Worm (Caenorhabditis elegans) whole organism, L4 larva: ENCODE data around the gene D1054.1.
A peak's percentile ranks its signal among the peaks of the same experiment; 100 is the strongest.

Experiments used
- F26F4.8 ChIP-seq: fragments of 200-800 bp; sonication (Bioruptor generic); conservative IDR thresholded peaks from 2 replicates; pipeline ENCODE4 v1.3.6; 2022; ENCODE audit warnings: missing genetic modification characterization, missing compliant biosample characterization
- F37D6.2 ChIP-seq: sonication (generic microtip); optimal IDR thresholded peaks from 2 replicates; lab custom pipeline; 2016; ENCODE audit warnings: mild to moderate bottlenecking, missing genetic modification characterization, missing compliant biosample characterization
- F49E8.2 ChIP-seq: sonication (generic microtip); optimal IDR thresholded peaks from 2 replicates; lab custom pipeline; 2016; ENCODE audit warnings: missing compliant biosample characterization, mild to moderate bottlenecking, missing genetic modification characterization, borderline replicate concordance
- R02D3.7 ChIP-seq: fragments of 150-350 bp; sonication (generic microtip); optimal IDR thresholded peaks from 3 replicates; lab custom pipeline; 2014; ENCODE audit warnings: missing biosample characterization, missing genetic modification characterization
- Y48G9A.11 ChIP-seq: fragments of 200-800 bp; sonication (Bioruptor generic); IDR thresholded peaks from 2 replicates; pipeline ENCODE4 v1.3.6; 2022; ENCODE audit warnings: missing genetic modification reagents, missing genetic modification characterization, missing compliant biosample characterization
- Y75B8A.6 ChIP-seq: fragments of 200-800 bp; sonication (Bioruptor generic); IDR thresholded peaks from 2 replicates; pipeline ENCODE4 v1.3.6; 2022; ENCODE audit warnings: missing genetic modification reagents, missing genetic modification characterization, missing compliant biosample characterization
- ZK546.5 ChIP-seq, 2 experiments: sonication (generic microtip); optimal IDR thresholded peaks; 2 replicates each; lab custom pipeline; 2017; ENCODE audit warnings: missing biosample characterization in 2 of 2, missing genetic modification characterization in 2 of 2
- aha-1 ChIP-seq: fragments of 150-350 bp; peaks from one replicate; lab custom pipeline; 2014; ENCODE audit warnings: missing biosample characterization, missing genetic modification characterization
- aly-2 ChIP-seq: sonication (generic microtip); optimal IDR thresholded peaks from 2 replicates; lab custom pipeline; 2018; ENCODE audit warnings: missing biosample characterization, missing genetic modification characterization
- ama-1 ChIP-seq: fragments of 150-350 bp; optimal IDR thresholded peaks from 2 replicates; lab custom pipeline; 2014; ENCODE audit warnings: inconsistent platforms, mixed read lengths
- ceh-20 ChIP-seq: fragments of 200-800 bp; sonication (Bioruptor generic); IDR thresholded peaks from 2 replicates; pipeline ENCODE4 v1.3.6; 2022; ENCODE audit warnings: missing genetic modification reagents, missing genetic modification characterization, missing compliant biosample characterization
- ceh-62 ChIP-seq: sonication (generic microtip); optimal IDR thresholded peaks from 2 replicates; lab custom pipeline; 2017; ENCODE audit warnings: missing biosample characterization, missing genetic modification characterization
- cey-2 ChIP-seq: sonication (generic microtip); optimal IDR thresholded peaks from 3 replicates; lab custom pipeline; 2017; ENCODE audit warnings: missing genetic modification characterization, mild to moderate bottlenecking, missing compliant biosample characterization, antibody characterized with exemption, borderline replicate concordance; ENCODE audit not compliant: insufficient read depth
- ctbp-1 ChIP-seq: fragments of 200-800 bp; sonication (Bioruptor generic); IDR thresholded peaks from 2 replicates; pipeline ENCODE4 v1.3.6; 2022; ENCODE audit warnings: missing genetic modification reagents, missing genetic modification characterization, missing compliant biosample characterization
- daf-19 ChIP-seq: fragments of 200-800 bp; sonication (Bioruptor generic); conservative IDR thresholded peaks from 2 replicates; pipeline ENCODE4 v1.3.6; 2022; ENCODE audit warnings: missing genetic modification characterization, missing compliant biosample characterization
- dmd-6 ChIP-seq: fragments of 200-800 bp; sonication (Bioruptor generic); IDR thresholded peaks from 2 replicates; pipeline ENCODE4 v1.3.6; 2022; ENCODE audit warnings: missing genetic modification reagents, missing genetic modification characterization, missing compliant biosample characterization
- dmd-8 ChIP-seq: fragments of 200-800 bp; sonication (Bioruptor generic); IDR thresholded peaks from 2 replicates; pipeline ENCODE4 v1.3.6; 2022; ENCODE audit warnings: missing genetic modification characterization, missing compliant biosample characterization
- dve-1 ChIP-seq: sonication (generic microtip); optimal IDR thresholded peaks from 2 replicates; lab custom pipeline; 2017; ENCODE audit warnings: antibody characterized with exemption, mild to moderate bottlenecking, missing genetic modification characterization, missing compliant biosample characterization; ENCODE audit not compliant: insufficient read depth
- fos-1 ChIP-seq: fragments of 150-350 bp; optimal IDR thresholded peaks from 2 replicates; lab custom pipeline; 2014; ENCODE audit warnings: missing biosample characterization, missing genetic modification characterization
- gei-8 ChIP-seq: fragments of 200-800 bp; sonication (Bioruptor generic); optimal IDR thresholded peaks from 2 replicates; lab custom pipeline; 2018; ENCODE audit warnings: mild to moderate bottlenecking, missing genetic modification characterization, missing compliant biosample characterization
- hif-1 ChIP-seq, 2 experiments: sonication (generic microtip); optimal IDR thresholded peaks; 2 replicates each; lab custom pipeline; 2016 to 2017; ENCODE audit warnings: missing compliant biosample characterization in 2 of 2, missing genetic modification characterization in 2 of 2, missing genetic modification reagents in 2 of 2, missing genotype in 2 of 2, mild to moderate bottlenecking in 1 of 2
- lim-7 ChIP-seq: fragments of 200-800 bp; sonication (Bioruptor generic); IDR thresholded peaks from 2 replicates; pipeline ENCODE4 v1.3.6; 2022; ENCODE audit warnings: missing genetic modification characterization, missing compliant biosample characterization
- lin-13 ChIP-seq: fragments of 150-350 bp; optimal IDR thresholded peaks from 2 replicates; lab custom pipeline; 2014; ENCODE audit warnings: missing biosample characterization, missing genetic modification reagents, missing genetic modification characterization
- lsy-2 ChIP-seq, 2 experiments: fragments of 150-350 bp in 1 of 2; sonication (generic microtip) in 1 of 2; optimal IDR thresholded peaks; 2 replicates each; lab custom pipeline; 2014 to 2017; ENCODE audit warnings: missing biosample characterization in 2 of 2, missing genetic modification characterization in 2 of 2
- madf-5 ChIP-seq, 2 experiments: fragments of 200-800 bp; sonication (Bioruptor generic); IDR thresholded peaks; 2 replicates each; pipeline ENCODE4 v1.3.6; 2022; ENCODE audit warnings: missing compliant biosample characterization in 2 of 2, missing genetic modification characterization in 2 of 2
- mdl-1 ChIP-seq, 2 experiments: fragments of 150-350 bp in 1 of 2; sonication (generic microtip) in 1 of 2; optimal IDR thresholded peaks; 2 replicates each; lab custom pipeline; 2014 to 2017; ENCODE audit warnings: missing biosample characterization in 2 of 2, missing genetic modification characterization in 2 of 2
- mdt-29 ChIP-seq: fragments of 200-800 bp; sonication (Bioruptor generic); IDR thresholded peaks from 2 replicates; pipeline ENCODE4 v1.3.6; 2022; ENCODE audit warnings: missing genetic modification reagents, missing genetic modification characterization, missing compliant biosample characterization
- mep-1 ChIP-seq: fragments of 150-350 bp; sonication (generic microtip); optimal IDR thresholded peaks from 3 replicates; lab custom pipeline; 2014; ENCODE audit warnings: missing biosample characterization, missing genetic modification characterization
- mxl-3 ChIP-seq: fragments of 200-800 bp; sonication (Bioruptor generic); optimal IDR thresholded peaks from 2 replicates; lab custom pipeline; 2018; ENCODE audit warnings: mild to moderate bottlenecking, missing genetic modification characterization, missing compliant biosample characterization
- nhr-102 ChIP-seq: sonication (generic microtip); optimal IDR thresholded peaks from 2 replicates; lab custom pipeline; 2016; ENCODE audit warnings: mild to moderate bottlenecking, missing genetic modification characterization, moderate library complexity, missing compliant biosample characterization
- nhr-25 ChIP-seq: sonication (generic microtip); optimal IDR thresholded peaks from 2 replicates; lab custom pipeline; 2017; ENCODE audit warnings: missing genetic modification characterization, mild to moderate bottlenecking, missing compliant biosample characterization, antibody characterized with exemption, moderate library complexity, borderline replicate concordance; ENCODE audit not compliant: insufficient read depth
- nhr-48 ChIP-seq: sonication (generic microtip); optimal IDR thresholded peaks from 2 replicates; lab custom pipeline; 2016; ENCODE audit warnings: mild to moderate bottlenecking, missing genetic modification characterization, missing compliant biosample characterization
- nhr-76 ChIP-seq: fragments of 150-350 bp; optimal IDR thresholded peaks from 2 replicates; lab custom pipeline; 2014; ENCODE audit warnings: missing biosample characterization, missing genetic modification characterization
- pha-4 ChIP-seq, 2 experiments: fragments of 150-350 bp in 1 of 2; fragments of 200-800 bp in 1 of 2; sonication (Bioruptor generic) in 1 of 2; IDR thresholded peaks in 1 of 2; optimal IDR thresholded peaks in 1 of 2; 2 replicates each; pipeline versions ENCODE4 v1.3.6 to Lab custom; 2014 to 2022; ENCODE audit warnings: missing genetic modification characterization in 2 of 2, missing genetic modification reagents in 2 of 2, missing biosample characterization in 1 of 2, missing compliant biosample characterization in 1 of 2
- php-3 ChIP-seq: fragments of 200-800 bp; sonication (Bioruptor generic); IDR thresholded peaks from 2 replicates; pipeline ENCODE4 v1.3.6; 2022; ENCODE audit warnings: missing genetic modification reagents, missing genetic modification characterization, missing compliant biosample characterization
- rbr-2 ChIP-seq: sonication (generic microtip); optimal IDR thresholded peaks from 2 replicates; lab custom pipeline; 2016; ENCODE audit warnings: missing genotype, missing genetic modification characterization, missing compliant biosample characterization
- saeg-2 ChIP-seq: fragments of 200-800 bp; sonication (Bioruptor generic); IDR thresholded peaks from 2 replicates; pipeline ENCODE4 v1.3.6; 2022; ENCODE audit warnings: missing genetic modification reagents, missing genetic modification characterization, missing compliant biosample characterization
- set-16 ChIP-seq: fragments of 200-800 bp; sonication (Bioruptor generic); IDR thresholded peaks from 2 replicates; pipeline ENCODE4 v1.3.6; 2022; ENCODE audit warnings: missing genetic modification reagents, missing genetic modification characterization, missing compliant biosample characterization
- skn-1 ChIP-seq: fragments of 150-350 bp; optimal IDR thresholded peaks from 2 replicates; lab custom pipeline; 2014; ENCODE audit warnings: missing biosample characterization, missing genetic modification characterization
- snpc-1.2 ChIP-seq: fragments of 200-800 bp; sonication (Bioruptor generic); IDR thresholded peaks from 2 replicates; pipeline ENCODE4 v1.3.6; 2022; ENCODE audit warnings: missing genetic modification reagents, missing genetic modification characterization, missing compliant biosample characterization
- spr-1 ChIP-seq: sonication (generic microtip); optimal IDR thresholded peaks from 2 replicates; lab custom pipeline; 2016; ENCODE audit warnings: mild to moderate bottlenecking, missing genetic modification characterization, missing compliant biosample characterization
- tag-97 ChIP-seq: fragments of 200-800 bp; sonication (Bioruptor generic); IDR thresholded peaks from 2 replicates; pipeline ENCODE4 v1.3.6; 2022; ENCODE audit warnings: missing genetic modification characterization, missing compliant biosample characterization
- unc-130 ChIP-seq: sonication (generic microtip); optimal IDR thresholded peaks from 2 replicates; lab custom pipeline; 2016; ENCODE audit warnings: missing genetic modification reagents, missing genetic modification characterization, missing compliant biosample characterization
- unc-39 ChIP-seq: sonication (generic microtip); optimal IDR thresholded peaks from 2 replicates; lab custom pipeline; 2017; ENCODE audit warnings: missing biosample characterization, missing genetic modification characterization
- vab-7 ChIP-seq: fragments of 200-800 bp; sonication (Bioruptor generic); IDR thresholded peaks from 2 replicates; pipeline ENCODE4 v1.3.6; 2022; ENCODE audit warnings: missing genetic modification reagents, missing genetic modification characterization, missing compliant biosample characterization
- zfp-3 ChIP-seq: fragments of 200-800 bp; sonication (Bioruptor generic); conservative IDR thresholded peaks from 2 replicates; pipeline ENCODE4 v1.3.6; 2022; ENCODE audit warnings: missing genetic modification reagents, missing genetic modification characterization, missing compliant biosample characterization
- zip-11 ChIP-seq: fragments of 200-800 bp; sonication (Bioruptor generic); IDR thresholded peaks from 2 replicates; pipeline ENCODE4 v1.3.6; 2022; ENCODE audit warnings: missing genetic modification characterization, missing compliant biosample characterization
- zip-2 ChIP-seq: fragments of 150-350 bp; optimal IDR thresholded peaks from 2 replicates; lab custom pipeline; 2014; ENCODE audit warnings: missing biosample characterization, missing genetic modification characterization
- ztf-11 ChIP-seq: fragments of 150-350 bp; optimal IDR thresholded peaks from 2 replicates; lab custom pipeline; 2014; ENCODE audit warnings: missing biosample characterization, missing genetic modification characterization
- ztf-7 ChIP-seq: fragments of 150-350 bp; optimal IDR thresholded peaks from 2 replicates; lab custom pipeline; 2014; ENCODE audit warnings: missing biosample characterization, missing genetic modification characterization

The D1054.1 gene

DNA sequence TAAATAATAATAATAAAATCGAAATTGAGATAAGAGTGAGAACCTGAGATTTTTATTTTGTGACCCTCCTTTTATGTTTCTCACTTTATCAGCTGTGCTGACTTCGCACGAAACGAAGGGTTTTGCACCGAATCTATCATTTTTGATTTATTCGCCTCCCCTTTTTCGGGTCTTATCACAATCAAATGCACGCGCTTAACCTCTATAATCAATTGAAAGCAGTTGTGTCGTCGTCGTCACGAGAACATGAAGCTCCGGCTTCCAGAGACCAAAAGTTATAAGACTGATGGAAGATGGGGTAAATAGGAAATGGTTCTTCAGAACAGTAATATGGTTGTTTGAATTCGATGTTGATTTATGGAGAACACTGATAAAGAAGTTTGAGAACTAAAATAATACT is 31.1 kb upstream of the D1054.1 start, which contains the start of gene D1054.18 (continued):
- TF ChIP-seq zfp-3 (GFP tag; lab: Robert Waterston, UW) (no peak), dve-1 (peak; percentile 67), cey-2 (tag; lab: Kevin White, UChicago) (no peak), mxl-3 (no peak), pha-4 (GFP tag; IDR thresholded peaks at IDR 0.05; lab: Robert Waterston, UW) (peak; percentile 27; the same call in 1 of the 2 replicates), pha-4 (tag; optimal IDR thresholded peaks at IDR 0.05; lab: Kevin White, UChicago) (no peak), tag-97 (no peak), ztf-7 (no peak), nhr-76 (no peak), R02D3.7 (tag; lab: Kevin White, UChicago) (no peak), mdl-1 (tag; optimal IDR thresholded peaks at IDR 0.05; lab: Kevin White, UChicago) (peak in 1 of 2 experiments; percentile 39), ceh-62 (no peak), dmd-8 (GFP tag; lab: Robert Waterston, UW) (no peak), set-16 (GFP tag; lab: Robert Waterston, UW) (no peak), aly-2 (no peak), fos-1 (no peak), ZK546.5 (tag; optimal IDR thresholded peaks at IDR 0.05; lab: Kevin White, UChicago) (no peak), ceh-20 (peak; percentile 63; the same call in 1 of the 2 replicates), unc-39 (no peak), F37D6.2 (tag; lab: Kevin White, UChicago) (no peak), lin-13 (no peak), daf-19 (GFP tag; lab: Robert Waterston, UW) (no peak), rbr-2 (no peak), nhr-25 (tag; lab: Kevin White, UChicago) (no peak), hif-1 (tag; optimal IDR thresholded peaks at IDR 0.05; lab: Kevin White, UChicago) (no peak), nhr-48 (peak; percentile 30), mdt-29 (GFP tag; lab: Robert Waterston, UW) (no peak), madf-5 (GFP tag; IDR thresholded peaks at IDR 0.05; lab: Robert Waterston, UW) (no peak), saeg-2 (GFP tag; lab: Robert Waterston, UW) (peak; percentile 42; the same call in 1 of the 2 replicates), snpc-1.2 (no peak), zip-2 (tag; lab: Kevin White, UChicago) (no peak), unc-130 (no peak), F49E8.2 (tag; lab: Kevin White, UChicago) (no peak), lsy-2 (tag; optimal IDR thresholded peaks at IDR 0.05; lab: Kevin White, UChicago) (no peak), spr-1 (tag; lab: Kevin White, UChicago) (no peak), lim-7 (no peak), ztf-11 (tag; lab: Kevin White, UChicago) (no peak)

- no peak for TF ChIP-seq daf-19 (GFP tag; lab: Robert Waterston, UW)
- TF ChIP-seq aha-1 (tag; lab: Kevin White, UChicago), result no peak
- TF ChIP-seq ztf-11 (tag; lab: Kevin White, UChicago), result no peak
- TF ChIP-seq ctbp-1 (GFP tag; lab: Robert Waterston, UW), result no peak
- TF ChIP-seq php-3 (GFP tag; lab: Robert Waterston, UW), result no peak
- TF ChIP-seq zip-11 (GFP tag; lab: Robert Waterston, UW), result no peak
- no peak for TF ChIP-seq vab-7 (GFP tag; lab: Robert Waterston, UW)
- no peak for TF ChIP-seq mep-1
- no peak for TF ChIP-seq skn-1 (tag; lab: Kevin White, UChicago)
- TF ChIP-seq lim-7, result no peak
- TF ChIP-seq Y75B8A.6 (GFP tag; lab: Robert Waterston, UW), result no peak
- TF ChIP-seq nhr-102 (tag; lab: Kevin White, UChicago), result no peak
- TF ChIP-seq ama-1 (lab: Kevin White, UChicago), result no peak
- no peak for TF ChIP-seq dmd-6 (GFP tag; lab: Robert Waterston, UW)
- TF ChIP-seq gei-8 (GFP tag; lab: Kevin White, UChicago), result no peak
- no peak for TF ChIP-seq unc-130
- no peak for TF ChIP-seq F26F4.8 (GFP tag; lab: Robert Waterston, UW)
- no peak for TF ChIP-seq Y48G9A.11 (GFP tag; lab: Robert Waterston, UW)
Measured at ce11 chrV:10798090-10798489, 28.1 kb upstream of the D1054.1 start, which contains the start of gene srh-184. Gene srh-184 (minus strand): TSS chrV:10798190.
